Worm (Caenorhabditis elegans) whole organism, young adult: ENCODE data around the gene srh-281.

Source experiments
- B0261.1 ChIP-seq: sonication (generic microtip); optimal IDR thresholded peaks from 2 replicates; lab custom pipeline; 2016; ENCODE audit warnings: mild to moderate bottlenecking, missing genetic modification characterization, moderate library complexity, missing compliant biosample characterization
- B0336.3 ChIP-seq: fragments of 200-800 bp; sonication (Bioruptor generic); IDR thresholded peaks from 2 replicates; pipeline ENCODE4 v1.3.6; 2022; ENCODE audit warnings: missing genetic modification characterization, missing compliant biosample characterization
- C06A6.2 ChIP-seq: fragments of 200-800 bp; sonication (Bioruptor generic); conservative IDR thresholded peaks from 2 replicates; pipeline ENCODE4 v1.3.6; 2022; ENCODE audit warnings: missing genetic modification characterization, missing compliant biosample characterization
- F22D6.2 ChIP-seq: sonication (generic microtip); optimal IDR thresholded peaks from 2 replicates; lab custom pipeline; 2016; ENCODE audit warnings: mild to moderate bottlenecking, missing genetic modification characterization, missing compliant biosample characterization
- F52B5.7 ChIP-seq: sonication (generic microtip); optimal IDR thresholded peaks from 2 replicates; lab custom pipeline; 2016; ENCODE audit warnings: mild to moderate bottlenecking, missing genetic modification characterization, missing compliant biosample characterization
- F57C9.4 ChIP-seq: sonication (generic microtip); optimal IDR thresholded peaks from 2 replicates; lab custom pipeline; 2017; ENCODE audit warnings: mild to moderate bottlenecking, missing genetic modification characterization, missing compliant biosample characterization
- Y67H2A.10 ChIP-seq: fragments of 200-800 bp; sonication (Bioruptor generic); conservative IDR thresholded peaks from 2 replicates; pipeline ENCODE4 v1.3.6; 2022; ENCODE audit warnings: missing genetic modification reagents, missing genetic modification characterization, missing compliant biosample characterization
- Y79H2A.3 ChIP-seq: fragments of 200-800 bp; sonication (Bioruptor generic); conservative IDR thresholded peaks from 2 replicates; pipeline ENCODE4 v1.3.6; 2022; ENCODE audit warnings: missing genetic modification reagents, missing genetic modification characterization, missing compliant biosample characterization
- akir-1 ChIP-seq: fragments of 200-800 bp; sonication (Bioruptor generic); optimal IDR thresholded peaks from 2 replicates; lab custom pipeline; 2018; ENCODE audit warnings: mild to moderate bottlenecking, missing genetic modification characterization, moderate library complexity, missing compliant biosample characterization
- ama-1 ChIP-seq, 3 experiments: fragments of 150-350 bp in 1 of 3; sonication (generic microtip) in 2 of 3; optimal IDR thresholded peaks; 2 replicates each; lab custom pipeline; 2014 to 2018; ENCODE audit warnings: missing biosample characterization in 2 of 3, missing genetic modification characterization in 2 of 3, missing genetic modification reagents in 2 of 3
- attf-3 ChIP-seq: fragments of 200-800 bp; sonication (Bioruptor generic); conservative IDR thresholded peaks from 2 replicates; pipeline ENCODE4 v1.3.6; 2022; ENCODE audit warnings: missing genetic modification reagents, missing genetic modification characterization, missing compliant biosample characterization
- ceh-100 ChIP-seq: fragments of 200-800 bp; sonication (Bioruptor generic); IDR thresholded peaks from 2 replicates; pipeline ENCODE4 v1.3.6; 2022; ENCODE audit warnings: missing genetic modification reagents, missing genetic modification characterization, missing compliant biosample characterization
- dpl-1 ChIP-seq: fragments of 150-350 bp; optimal IDR thresholded peaks from 2 replicates; lab custom pipeline; 2014; ENCODE audit warnings: missing biosample characterization, missing genetic modification reagents, missing genetic modification characterization
- ekl-4 ChIP-seq: fragments of 200-800 bp; sonication (Bioruptor generic); IDR thresholded peaks from 2 replicates; pipeline ENCODE4 v1.3.6; 2022; ENCODE audit warnings: missing genetic modification reagents, missing genetic modification characterization, missing compliant biosample characterization
- hlh-26 ChIP-seq: fragments of 200-800 bp; sonication (Bioruptor generic); conservative IDR thresholded peaks from 2 replicates; pipeline ENCODE4 v1.3.6; 2022; ENCODE audit warnings: missing genetic modification reagents, missing genetic modification characterization, missing compliant biosample characterization
- hmg-20 ChIP-seq: fragments of 200-800 bp; sonication (Bioruptor generic); IDR thresholded peaks from 2 replicates; pipeline ENCODE4 v1.3.6; 2022; ENCODE audit warnings: missing genetic modification reagents, missing genetic modification characterization, missing compliant biosample characterization
- hrde-1 ChIP-seq: sonication (generic microtip); optimal IDR thresholded peaks from 2 replicates; lab custom pipeline; 2016; ENCODE audit warnings: missing genetic modification characterization, mild to moderate bottlenecking, missing compliant biosample characterization, moderate library complexity, missing genotype, missing genetic modification reagents, borderline replicate concordance
- lin-26 ChIP-seq: fragments of 200-800 bp; sonication (Bioruptor generic); IDR thresholded peaks from 2 replicates; pipeline ENCODE4 v1.3.6; 2022; ENCODE audit warnings: missing genetic modification reagents, missing genetic modification characterization, missing compliant biosample characterization
- lir-1 ChIP-seq: fragments of 200-800 bp; sonication (Bioruptor generic); conservative IDR thresholded peaks from 2 replicates; pipeline ENCODE4 v1.3.6; 2022; ENCODE audit warnings: missing genetic modification reagents, missing genetic modification characterization, missing compliant biosample characterization
- mcd-1 ChIP-seq: fragments of 200-800 bp; sonication (Bioruptor generic); IDR thresholded peaks from 2 replicates; pipeline ENCODE4 v1.3.6; 2022; ENCODE audit warnings: missing genetic modification reagents, missing genetic modification characterization, missing compliant biosample characterization
- mes-4 ChIP-seq: sonication (generic microtip); optimal IDR thresholded peaks from 2 replicates; lab custom pipeline; 2016; ENCODE audit warnings: missing genotype, missing genetic modification characterization, missing compliant biosample characterization
- nfya-2 ChIP-seq: fragments of 200-800 bp; sonication (Bioruptor generic); IDR thresholded peaks from 2 replicates; pipeline ENCODE4 v1.3.6; 2022; ENCODE audit warnings: missing genetic modification reagents, missing genetic modification characterization, missing compliant biosample characterization
- rcor-1 ChIP-seq: fragments of 200-800 bp; sonication (Bioruptor generic); IDR thresholded peaks from 2 replicates; pipeline ENCODE4 v1.3.6; 2022; ENCODE audit warnings: missing genetic modification reagents, missing genetic modification characterization, missing compliant biosample characterization
- snpc-4 ChIP-seq, 5 experiments: fragments of 150-350 bp in 1 of 5; sonication (generic microtip) in 4 of 5; optimal IDR thresholded peaks; 2 replicates each; lab custom pipeline; 2014 to 2018; ENCODE audit warnings: missing genetic modification characterization in 5 of 5, missing biosample characterization in 3 of 5, antibody characterized with exemption in 2 of 5, mild to moderate bottlenecking in 2 of 5, missing compliant biosample characterization in 2 of 5, missing genotype in 2 of 5, moderate library complexity in 2 of 5, missing genetic modification reagents in 1 of 5
- somi-1 ChIP-seq: fragments of 200-800 bp; sonication (Bioruptor generic); optimal IDR thresholded peaks from 2 replicates; lab custom pipeline; 2018; ENCODE audit warnings: mild to moderate bottlenecking, missing genetic modification characterization, missing compliant biosample characterization
- unc-130 ChIP-seq: sonication (generic microtip); optimal IDR thresholded peaks from 2 replicates; lab custom pipeline; 2016; ENCODE audit warnings: missing genetic modification reagents, missing genetic modification characterization, missing compliant biosample characterization
- unc-62 ChIP-seq: fragments of 150-350 bp; optimal IDR thresholded peaks from 2 replicates; lab custom pipeline; 2014; ENCODE audit warnings: missing biosample characterization, missing genetic modification reagents, missing genetic modification characterization
- zfh-2 ChIP-seq: fragments of 200-800 bp; sonication (Bioruptor generic); conservative IDR thresholded peaks from 2 replicates; pipeline ENCODE4 v1.3.6; 2022; ENCODE audit warnings: missing genetic modification reagents, missing genetic modification characterization, missing compliant biosample characterization
- ztf-18 ChIP-seq: sonication (generic microtip); optimal IDR thresholded peaks from 2 replicates; lab custom pipeline; 2016; ENCODE audit warnings: missing genotype, mild to moderate bottlenecking, missing genetic modification characterization, missing compliant biosample characterization
- ztf-26 ChIP-seq: sonication (generic microtip); optimal IDR thresholded peaks from 2 replicates; lab custom pipeline; 2017; ENCODE audit warnings: missing genetic modification characterization, missing compliant biosample characterization

Gene srh-281

ce11 chrV:16210257-16211002 lies 19.8 kb downstream of the srh-281 start, which contains the start of gene F11A5.16:
F11A5.16 (plus strand) TSS chrV:16210952.
- TF ChIP-seq F52B5.7 (tag; lab: Kevin White, UChicago): no peak
- peak; percentile 76 for TF ChIP-seq zfh-2 (GFP tag; lab: Robert Waterston, UW)
- TF ChIP-seq ztf-18 (tag; lab: Kevin White, UChicago): no peak
- TF ChIP-seq, all 124 proteins: peak for 1

ce11 chrV:16211713-16212112 lies 21.1 kb downstream of the srh-281 start:
- TF ChIP-seq hlh-26 (GFP tag; lab: Robert Waterston, UW) (no peak), nfya-2 (GFP tag; lab: Robert Waterston, UW) (no peak), Y79H2A.3 (GFP tag; lab: Robert Waterston, UW) (no peak), unc-62 (GFP tag; lab: Kevin White, UChicago) (no peak), lir-1 (GFP tag; lab: Robert Waterston, UW) (no peak), C06A6.2 (no peak), F57C9.4 (no peak), snpc-4 (GFP tag; optimal IDR thresholded peaks at IDR 0.05; lab: Kevin White, UChicago) (no peak), snpc-4 (tag; optimal IDR thresholded peaks at IDR 0.05; lab: Kevin White, UChicago) (no peak)

- TF ChIP-seq somi-1 (peak; percentile 30), ztf-26 (tag; lab: Kevin White, UChicago) (peak; percentile 65), C06A6.2 (peak; percentile 58; the same call in 1 of the 2 replicates), ama-1 (optimal IDR thresholded peaks at IDR 0.05; lab: Kevin White, UChicago) (no peak), ama-1 (GFP tag; optimal IDR thresholded peaks at IDR 0.05; lab: Kevin White, UChicago) (no peak)
Observed at ce11 chrV:16213323-16213722, 22.7 kb downstream of the srh-281 start.

- no peak for TF ChIP-seq mcd-1 (GFP tag; lab: Robert Waterston, UW)
- TF ChIP-seq hmg-20 (GFP tag; lab: Robert Waterston, UW): no peak
- no peak for TF ChIP-seq dpl-1 (GFP tag; lab: Kevin White, UChicago)
- no peak for TF ChIP-seq zfh-2 (GFP tag; lab: Robert Waterston, UW)
- TF ChIP-seq rcor-1 (GFP tag; lab: Robert Waterston, UW): no peak
- no peak for TF ChIP-seq F22D6.2
- TF ChIP-seq attf-3 (GFP tag; lab: Robert Waterston, UW): no peak
- no peak for TF ChIP-seq lin-26
- no peak for TF ChIP-seq Y67H2A.10 (GFP tag; lab: Robert Waterston, UW)
- TF ChIP-seq hrde-1 (tag; lab: Kevin White, UChicago): no peak
- TF ChIP-seq ekl-4 (GFP tag; lab: Robert Waterston, UW): no peak
Observed at ce11 chrV:16214505-16214904, 23.9 kb downstream of the srh-281 start, which contains the start of gene F11A5.9. F11A5.9 (plus strand) TSS chrV:16214890.

ce11 chrV:16218522-16218921 lies 27.9 kb downstream of the srh-281 start, which contains the start of gene F11A5.15:
F11A5.15 (minus strand) TSS chrV:16218622.
- TF ChIP-seq ceh-100 (GFP tag; lab: Robert Waterston, UW): no peak
- TF ChIP-seq mes-4 (tag; lab: Kevin White, UChicago): no peak
- TF ChIP-seq B0336.3: no peak
- TF ChIP-seq B0261.1 (tag; lab: Kevin White, UChicago): no peak
- TF ChIP-seq akir-1 (GFP tag; lab: Kevin White, UChicago): no peak
- TF ChIP-seq unc-130 (GFP tag; lab: Kevin White, UChicago): no peak
- TF ChIP-seq, all 124 proteins: peak for 0
